Worm (Caenorhabditis elegans) whole organism, L4/young adult: Measurements from ENCODE around the gene oac-31.

ENCODE experiments used
- W03F9.2 ChIP-seq: fragments of 150-350 bp; optimal IDR thresholded peaks from 2 replicates; lab custom pipeline; 2014; ENCODE audit warnings: missing biosample characterization, missing genetic modification characterization
- dao-5 ChIP-seq: sonication (generic microtip); optimal IDR thresholded peaks from 2 replicates; lab custom pipeline; 2016; ENCODE audit warnings: missing genotype, missing genetic modification characterization, moderate library complexity, missing compliant biosample characterization
- him-1 ChIP-seq: sonication (generic microtip); optimal IDR thresholded peaks from 2 replicates; lab custom pipeline; 2016; ENCODE audit warnings: missing genotype, missing genetic modification reagents, missing genetic modification characterization, missing compliant biosample characterization

ce11 chrV:1569750-1570419, 28.2 kb upstream of the oac-31 start:
- no peak for TF ChIP-seq him-1 (tag; lab: Kevin White, UChicago)
- no peak for TF ChIP-seq W03F9.2 (tag; lab: Kevin White, UChicago)
- no peak for TF ChIP-seq dao-5 (tag; lab: Kevin White, UChicago)
